Worm (Caenorhabditis elegans): ENCODE data around the gene B0513.4.

B0513.4 gene

ce11 chrIV:13877707-13878106 is 2.2 kb upstream of the B0513.4 start (continued):
- TF ChIP-seq nhr-84 (tag; optimal IDR thresholded peaks at IDR 0.05) (no peak), alr-1 (tag; optimal IDR thresholded peaks at IDR 0.05; ENCODE audit: borderline replicate concordance) (no peak), nhr-20 (tag; optimal IDR thresholded peaks at IDR 0.05) (peak; percentile 16), pag-3 (tag; optimal IDR thresholded peaks at IDR 0.05; ENCODE audit: borderline replicate concordance, insufficient read depth) (no peak), egl-13 (tag; optimal IDR thresholded peaks at IDR 0.05) (no peak), ces-1 (GFP tag; optimal IDR thresholded peaks at IDR 0.05) (no peak), blmp-1 (tag; optimal IDR thresholded peaks at IDR 0.05) (no peak), lir-3 (tag; optimal IDR thresholded peaks at IDR 0.05; ENCODE audit: poor library complexity) (peak; percentile 6), lsy-2 (tag; optimal IDR thresholded peaks at IDR 0.05) (peak; percentile 56 to 80), fkh-8 (tag; optimal IDR thresholded peaks at IDR 0.05) (peak; percentile 38), tbx-2 (tag; optimal IDR thresholded peaks at IDR 0.05) (peak; percentile 33), swsn-7 (tag; optimal IDR thresholded peaks at IDR 0.05) (peak; percentile 48), snpc-4 (tag; optimal IDR thresholded peaks at IDR 0.05) (peak; percentile 27), zag-1 (tag; optimal IDR thresholded peaks at IDR 0.05) (no peak), lin-35 (GFP tag; optimal IDR thresholded peaks at IDR 0.05) (peak in 1 of 2 experiments; percentile 38), hlh-4 (tag; optimal IDR thresholded peaks at IDR 0.05) (no peak), nhr-76 (tag; optimal IDR thresholded peaks at IDR 0.05) (no peak), vab-15 (tag; optimal IDR thresholded peaks at IDR 0.05) (no peak), aly-2 (tag; optimal IDR thresholded peaks at IDR 0.05) (no peak), mef-2 (tag; optimal IDR thresholded peaks at IDR 0.05) (no peak), elt-2 (tag; optimal IDR thresholded peaks at IDR 0.05) (no peak), mab-9 (GFP tag; IDR thresholded peaks at IDR 0.05) (no peak), nhr-11 (tag; optimal IDR thresholded peaks at IDR 0.05) (no peak), dpl-1 (GFP tag; optimal IDR thresholded peaks at IDR 0.05) (peak in 1 of 3 experiments; percentile 32), lin-13 (GFP tag; optimal IDR thresholded peaks at IDR 0.05) (no peak), nhr-237 (tag; optimal IDR thresholded peaks at IDR 0.05) (no peak), tlp-1 (tag; optimal IDR thresholded peaks at IDR 0.05) (no peak), unc-62 (GFP tag; optimal IDR thresholded peaks at IDR 0.05) (no peak), ceh-8 (GFP tag; optimal IDR thresholded peaks at IDR 0.05) (no peak), dsc-1 (tag; optimal IDR thresholded peaks at IDR 0.05) (peak; percentile 23), mep-1 (tag; optimal IDR thresholded peaks at IDR 0.05) (peak; percentile 27), nhr-47 (tag; optimal IDR thresholded peaks at IDR 0.05) (peak; percentile 50), nhr-28 (tag; optimal IDR thresholded peaks at IDR 0.05) (no peak), efl-1 (optimal IDR thresholded peaks at IDR 0.05) (peak; percentile 31 to 46), efl-1 (GFP tag; optimal IDR thresholded peaks at IDR 0.05 in 1 of 2) (peak in 1 of 2 experiments; percentile 85), unc-130 (tag; optimal IDR thresholded peaks at IDR 0.05) (peak; percentile 66), hlh-17 (GFP tag; optimal IDR thresholded peaks at IDR 0.05; ENCODE audit: borderline replicate concordance) (no peak), fkh-4 (tag; optimal IDR thresholded peaks at IDR 0.05; ENCODE audit: borderline replicate concordance) (no peak), zip-4 (GFP tag; optimal IDR thresholded peaks at IDR 0.05) (no peak), C34B4.2 (tag; optimal IDR thresholded peaks at IDR 0.05) (no peak), pqm-1 (tag; optimal IDR thresholded peaks at IDR 0.05) (no peak), sup-37 (GFP tag; optimal IDR thresholded peaks at IDR 0.05) (no peak), F16B12.6 (tag; optimal IDR thresholded peaks at IDR 0.05) (no peak), ceh-88 (GFP tag; IDR thresholded peaks at IDR 0.05) (no peak), egl-27 (tag; optimal IDR thresholded peaks at IDR 0.05) (no peak), unc-98 (GFP tag; IDR thresholded peaks at IDR 0.05) (no peak), nhr-77 (tag; optimal IDR thresholded peaks at IDR 0.05) (no peak)
